Fruit fly (Drosophila melanogaster): ENCODE measurements around the gene yata.

The yata gene

dm6 chr3R:29763154-29763553 lies 14.1 kb downstream of the yata start (continued):
- no peak for TF ChIP-seq CG1529 (GFP tag; optimal IDR thresholded peaks at IDR 0.05)
- peak; percentile 46 for TF ChIP-seq tin (GFP tag; optimal IDR thresholded peaks at IDR 0.05)
- TF ChIP-seq fd3F (GFP tag; optimal IDR thresholded peaks at IDR 0.05): no peak
- TF ChIP-seq wdn (GFP tag; IDR thresholded peaks at IDR 0.05): no peak
- TF ChIP-seq TFAM (GFP tag; optimal IDR thresholded peaks at IDR 0.05): no peak
- TF ChIP-seq CG8359 (GFP tag; optimal IDR thresholded peaks at IDR 0.05; ENCODE audit: borderline replicate concordance): no peak
- no peak for TF ChIP-seq MESR4 (GFP tag; optimal IDR thresholded peaks at IDR 0.05)
- TF ChIP-seq CG7556 (GFP tag; optimal IDR thresholded peaks at IDR 0.05): no peak
- TF ChIP-seq az2 (GFP tag; optimal IDR thresholded peaks at IDR 0.05): peak; percentile 2
- TF ChIP-seq Bteb2 (GFP tag; optimal IDR thresholded peaks at IDR 0.05): peak; percentile 23
- TF ChIP-seq gfzf (GFP tag; optimal IDR thresholded peaks at IDR 0.05): no peak
- TF ChIP-seq B-H1 (GFP tag; IDR thresholded peaks at IDR 0.05): no peak
- no peak for TF ChIP-seq NC2β (GFP tag; optimal IDR thresholded peaks at IDR 0.05)
- no peak for TF ChIP-seq CG18764 (GFP tag; optimal IDR thresholded peaks at IDR 0.05)
- TF ChIP-seq CG12391 (tag; optimal IDR thresholded peaks at IDR 0.05): peak; percentile 13
- no peak for TF ChIP-seq nerfin-2 (GFP tag; IDR thresholded peaks at IDR 0.05; ENCODE audit: partially characterized antibody)
- no peak for TF ChIP-seq CG4404 (GFP tag; IDR thresholded peaks at IDR 0.05)
- no peak for TF ChIP-seq Dfd (GFP tag; optimal IDR thresholded peaks at IDR 0.05)
- TF ChIP-seq CG15514 (GFP tag; optimal IDR thresholded peaks at IDR 0.05): no peak
- TF ChIP-seq HHEX (GFP tag; optimal IDR thresholded peaks at IDR 0.05): no peak
- no peak for TF ChIP-seq Fer3 (tag; optimal IDR thresholded peaks at IDR 0.05)
- TF ChIP-seq CG10274 (GFP tag; optimal IDR thresholded peaks at IDR 0.05): no peak
- no peak for TF ChIP-seq h (optimal IDR thresholded peaks at IDR 0.05)
- peak; percentile 78 for TF ChIP-seq Med (GFP tag)
- peak; percentile 16; the same call in 1 of the 2 replicates for TF ChIP-seq al (GFP tag; IDR thresholded peaks at IDR 0.05)
- TF ChIP-seq emc (GFP tag; optimal IDR thresholded peaks at IDR 0.05): no peak
- TF ChIP-seq crc (GFP tag; optimal IDR thresholded peaks at IDR 0.05): no peak
- no peak for TF ChIP-seq usp (GFP tag; optimal IDR thresholded peaks at IDR 0.05)
- no peak for TF ChIP-seq CG15073 (GFP tag; optimal IDR thresholded peaks at IDR 0.05)
- TF ChIP-seq CG12071 (GFP tag; optimal IDR thresholded peaks at IDR 0.05): no peak
- TF ChIP-seq Hsf (GFP tag; optimal IDR thresholded peaks at IDR 0.05): peak; percentile 32
- no peak for TF ChIP-seq CG6791 (GFP tag; IDR thresholded peaks at IDR 0.05; ENCODE audit: partially characterized antibody)
- TF ChIP-seq bab2 (GFP tag; optimal IDR thresholded peaks at IDR 0.05): no peak
- peak; percentile 57 for TF ChIP-seq Xbp1 (GFP tag; optimal IDR thresholded peaks at IDR 0.05)
- peak; percentile 34 for TF ChIP-seq grau (tag; optimal IDR thresholded peaks at IDR 0.05)
- peak; percentile 3 to 12 for TF ChIP-seq dpn (GFP tag; optimal IDR thresholded peaks at IDR 0.05)
- no peak for TF ChIP-seq eyg (GFP tag; optimal IDR thresholded peaks at IDR 0.05)
- TF ChIP-seq Scr (GFP tag; IDR thresholded peaks at IDR 0.05; ENCODE audit: partially characterized antibody): no peak
- TF ChIP-seq CG4282 (GFP tag; optimal IDR thresholded peaks at IDR 0.05): no peak
- TF ChIP-seq bbx (GFP tag; IDR thresholded peaks at IDR 0.05; ENCODE audit: partially characterized antibody): no peak
- TF ChIP-seq CG8089 (GFP tag; optimal IDR thresholded peaks at IDR 0.05): no peak
- peak; percentile 31 for TF ChIP-seq zfh2 (GFP tag; optimal IDR thresholded peaks at IDR 0.05)
- peak; percentile 30; the same call in 1 of the 2 replicates for TF ChIP-seq CG14014 (GFP tag; IDR thresholded peaks at IDR 0.05)
- TF ChIP-seq Taf1 (GFP tag; IDR thresholded peaks at IDR 0.05): no peak
- TF ChIP-seq CG9932 (GFP tag; IDR thresholded peaks at IDR 0.05): no peak
- no peak for TF ChIP-seq salm (tag; optimal IDR thresholded peaks at IDR 0.05)
- no peak for TF ChIP-seq Kr (GFP tag; optimal IDR thresholded peaks at IDR 0.05)
- no peak for TF ChIP-seq sc (optimal IDR thresholded peaks at IDR 0.05)
- TF ChIP-seq sc (GFP tag; optimal IDR thresholded peaks at IDR 0.05): peak; percentile 2
- TF ChIP-seq stwl (tag; optimal IDR thresholded peaks at IDR 0.05): no peak
- TF ChIP-seq CG7786 (GFP tag; optimal IDR thresholded peaks at IDR 0.05): no peak
- TF ChIP-seq Six4 (GFP tag; optimal IDR thresholded peaks at IDR 0.05): no peak
- 0 out of 3 replicates have a peak, but pooled peaks have one; percentile 41 for TF ChIP-seq Mrtf (GFP tag; IDR thresholded peaks at IDR 0.05)

Data from whole organism, embryonic.